Fruit fly (Drosophila melanogaster): Measurements from ENCODE around the gene hng2.

hng2 gene

DNA sequence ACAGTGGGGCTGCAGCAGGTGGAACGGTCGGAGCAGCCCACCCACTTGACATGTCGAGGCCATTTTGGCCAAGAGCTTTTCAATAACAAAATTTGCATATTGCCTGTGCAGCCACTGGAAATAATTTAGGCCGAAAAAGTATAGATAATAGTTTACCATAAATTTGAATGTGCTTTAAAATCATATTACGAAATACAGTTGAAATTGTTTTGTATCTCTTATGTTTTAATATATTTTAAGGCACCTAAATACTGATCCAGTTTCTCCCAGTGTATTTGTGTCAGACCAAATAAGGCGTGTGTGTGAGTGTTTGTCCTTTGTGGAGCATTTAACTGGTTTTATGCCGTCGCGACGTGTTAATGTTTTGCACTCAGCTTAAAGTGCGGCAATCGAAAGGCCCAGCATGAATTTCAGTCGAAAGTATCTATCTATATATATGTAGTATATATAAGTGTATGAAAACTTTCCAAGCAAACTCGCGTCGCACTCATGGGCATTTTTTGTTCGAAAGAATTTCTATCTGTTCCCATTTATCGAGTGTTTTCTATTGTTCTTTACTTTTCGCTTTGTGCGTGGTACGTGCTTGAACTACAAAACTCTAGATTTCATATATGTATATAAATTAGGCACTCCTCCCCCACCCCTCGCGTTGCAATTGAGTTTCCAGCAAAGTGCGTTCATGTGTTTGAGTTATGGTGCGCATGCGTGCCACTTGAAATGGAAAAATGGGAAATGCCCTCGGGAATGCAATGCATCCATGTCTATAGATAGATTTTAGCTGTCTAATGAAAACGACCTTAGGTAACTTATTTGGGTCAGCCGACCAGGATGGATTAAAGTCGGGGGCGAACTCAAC is 43.5 kb downstream of the hng2 start (continued):
- peak; percentile 5 for TF ChIP-seq Sp1 (GFP tag; optimal IDR thresholded peaks at IDR 0.05)
- no peak for TF ChIP-seq sv (GFP tag; optimal IDR thresholded peaks at IDR 0.05)
- no peak for TF ChIP-seq Jra (GFP tag; optimal IDR thresholded peaks at IDR 0.05)
- no peak for TF ChIP-seq Hr83 (GFP tag; optimal IDR thresholded peaks at IDR 0.05; ENCODE audit: poor library complexity, severe bottlenecking)
- no peak for TF ChIP-seq brk (GFP tag; optimal IDR thresholded peaks at IDR 0.05)

- TF ChIP-seq dsf (GFP tag; optimal IDR thresholded peaks at IDR 0.05; ENCODE audit: borderline replicate concordance) (no peak), Sp1 (GFP tag; optimal IDR thresholded peaks at IDR 0.05) (no peak), Rel (GFP tag; optimal IDR thresholded peaks at IDR 0.05) (no peak), Rel (tag; optimal IDR thresholded peaks at IDR 0.05) (no peak), dl (GFP tag; optimal IDR thresholded peaks at IDR 0.05; ENCODE audit: insufficient read depth in 1 of 2, partially characterized antibody in 2 of 2) (no peak), Mio (GFP tag; optimal IDR thresholded peaks at IDR 0.05) (no peak), Hr78 (GFP tag; optimal IDR thresholded peaks at IDR 0.05) (no peak), sv (GFP tag; optimal IDR thresholded peaks at IDR 0.05) (no peak), Dfd (GFP tag; optimal IDR thresholded peaks at IDR 0.05) (no peak), GATAd (GFP tag; optimal IDR thresholded peaks at IDR 0.05) (no peak), OdsH (GFP tag; optimal IDR thresholded peaks at IDR 0.05) (no peak)
Observed at dm6 chr3R:8850616-8851015, 44.5 kb downstream of the hng2 start.

- TF ChIP-seq dsf (GFP tag; optimal IDR thresholded peaks at IDR 0.05; ENCODE audit: borderline replicate concordance) (no peak), Hr78 (GFP tag; optimal IDR thresholded peaks at IDR 0.05) (no peak), sv (GFP tag; optimal IDR thresholded peaks at IDR 0.05) (no peak), Dif (GFP tag; optimal IDR thresholded peaks at IDR 0.05; ENCODE audit: partially characterized antibody) (no peak), tai (GFP tag; optimal IDR thresholded peaks at IDR 0.05) (no peak), psq (GFP tag; optimal IDR thresholded peaks at IDR 0.05) (peak; percentile 47), Mio (GFP tag; optimal IDR thresholded peaks at IDR 0.05) (no peak), N (GFP tag; optimal IDR thresholded peaks at IDR 0.05) (no peak), jim (GFP tag; optimal IDR thresholded peaks at IDR 0.05) (no peak), ey (GFP tag; optimal IDR thresholded peaks at IDR 0.05) (peak; percentile 4), br (GFP tag; optimal IDR thresholded peaks at IDR 0.05) (peak; percentile 18), Hr83 (GFP tag; optimal IDR thresholded peaks at IDR 0.05; ENCODE audit: poor library complexity, severe bottlenecking) (no peak), foxo (GFP tag; optimal IDR thresholded peaks at IDR 0.05) (peak in 1 of 2 experiments; percentile 44), Abd-B (GFP tag; optimal IDR thresholded peaks at IDR 0.05) (no peak), CG32264 (GFP tag; optimal IDR thresholded peaks at IDR 0.05) (no peak), dl (GFP tag; optimal IDR thresholded peaks at IDR 0.05; ENCODE audit: insufficient read depth in 1 of 2, partially characterized antibody in 2 of 2) (no peak), sage (GFP tag; optimal IDR thresholded peaks at IDR 0.05) (no peak), usp (GFP tag; optimal IDR thresholded peaks at IDR 0.05) (no peak), woc (GFP tag; optimal IDR thresholded peaks at IDR 0.05) (no peak), Myc (optimal IDR thresholded peaks at IDR 0.05) (no peak), rgr (GFP tag; optimal IDR thresholded peaks at IDR 0.05) (peak; percentile 16), OdsH (GFP tag; optimal IDR thresholded peaks at IDR 0.05) (peak; percentile 47), Rel (GFP tag; optimal IDR thresholded peaks at IDR 0.05) (no peak), Rel (tag; optimal IDR thresholded peaks at IDR 0.05) (no peak), Vsx2 (GFP tag; optimal IDR thresholded peaks at IDR 0.05; ENCODE audit: partially characterized antibody) (no peak), lola (GFP tag; optimal IDR thresholded peaks at IDR 0.05) (no peak), GATAd (GFP tag; optimal IDR thresholded peaks at IDR 0.05) (no peak), Sp1 (GFP tag; optimal IDR thresholded peaks at IDR 0.05) (peak; percentile 17), Hnf4 (GFP tag; optimal IDR thresholded peaks at IDR 0.05) (peak; percentile 1), Jra (GFP tag; optimal IDR thresholded peaks at IDR 0.05) (no peak), pan (optimal IDR thresholded peaks at IDR 0.05) (no peak), CG9705 (GFP tag; optimal IDR thresholded peaks at IDR 0.05) (no peak), Dfd (GFP tag; optimal IDR thresholded peaks at IDR 0.05) (no peak), brk (GFP tag; optimal IDR thresholded peaks at IDR 0.05) (no peak), HLH106 (tag; optimal IDR thresholded peaks at IDR 0.05) (peak; percentile 39), dmrt93B (GFP tag; optimal IDR thresholded peaks at IDR 0.05) (no peak), h (GFP tag; optimal IDR thresholded peaks at IDR 0.05) (peak; percentile 45), CrebA (GFP tag; optimal IDR thresholded peaks at IDR 0.05; ENCODE audit: borderline replicate concordance) (no peak), fru (GFP tag; optimal IDR thresholded peaks at IDR 0.05) (peak; percentile 54)
Observed at dm6 chr3R:8853197-8853596, 47.1 kb downstream of the hng2 start.
